Fruit fly (Drosophila melanogaster): ENCODE measurements around the gene Paip2.

Gene Paip2

DNA sequence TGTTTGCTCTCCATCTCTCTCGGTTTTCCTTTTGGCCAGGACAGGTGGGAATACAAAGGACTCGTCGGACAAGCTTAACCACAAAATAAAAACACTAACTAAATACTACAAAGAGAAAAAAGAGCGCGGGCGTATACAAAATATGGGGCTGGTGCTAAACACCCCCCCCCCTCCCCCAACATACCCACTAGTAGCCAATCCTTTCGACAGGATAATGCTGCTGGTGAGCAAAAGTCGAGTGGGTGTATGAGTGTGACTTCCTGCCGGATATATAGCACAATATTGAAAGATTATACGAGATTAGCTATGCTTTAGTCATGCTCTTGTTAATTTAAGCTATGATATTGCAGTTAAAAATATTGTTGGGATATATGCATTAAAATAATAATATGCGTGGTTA, 5.4 kb upstream of the Paip2 start:
- TF ChIP-seq gro (GFP tag; optimal IDR thresholded peaks at IDR 0.05) (no peak), croc (GFP tag; conservative IDR thresholded peaks at IDR 0.05) (no peak), fru (optimal IDR thresholded peaks at IDR 0.05) (no peak), ac (GFP tag; optimal IDR thresholded peaks at IDR 0.05) (no peak), CG11504 (tag; optimal IDR thresholded peaks at IDR 0.05) (no peak)

DNA sequence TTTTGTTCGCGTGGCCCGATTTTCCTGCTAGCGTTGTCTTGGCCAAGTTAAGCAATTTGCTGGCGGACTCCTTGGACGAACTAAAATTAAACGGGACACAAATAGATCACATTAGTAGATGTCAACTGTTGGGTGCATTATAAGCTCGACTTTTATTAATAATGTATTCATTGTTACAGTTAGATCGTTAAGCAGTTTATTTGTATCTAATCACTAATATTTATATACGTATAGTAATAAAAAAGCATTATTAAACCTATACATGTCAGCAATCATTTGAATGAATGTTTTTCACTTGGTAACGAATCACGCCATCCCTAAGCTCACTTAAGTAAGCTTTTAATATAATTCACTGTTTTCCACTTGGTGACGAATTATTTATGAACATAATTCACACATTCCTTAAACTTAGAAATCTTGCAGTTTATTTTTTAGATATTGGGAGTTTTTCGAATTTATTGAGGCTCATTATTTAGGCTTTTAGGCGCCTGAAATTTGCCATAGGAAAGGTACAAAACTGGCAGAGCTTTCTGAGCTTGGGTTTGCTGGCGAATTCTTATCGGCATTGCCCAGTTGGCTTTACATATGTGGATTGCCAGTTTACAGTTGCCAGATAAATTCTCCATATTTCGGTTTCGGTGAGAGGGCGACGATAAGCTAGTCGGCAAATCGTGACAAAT, 3.1 kb upstream of the Paip2 start, which contains the start of the genes CG7381 and CG7091:
Gene CG7381, minus strand, starts transcription at position 101 of the 680 bp plus-strand sequence.
Gene CG7091, plus strand, starts transcription at position 630 of the 680 bp plus-strand sequence.
- TF ChIP-seq bab2 (GFP tag; optimal IDR thresholded peaks at IDR 0.05) (no peak), dm (GFP tag; optimal IDR thresholded peaks at IDR 0.05) (no peak), fru (optimal IDR thresholded peaks at IDR 0.05) (no peak), Opbp (GFP tag; IDR thresholded peaks at IDR 0.05; ENCODE audit: partially characterized antibody) (no peak), ewg (GFP tag; optimal IDR thresholded peaks at IDR 0.05) (no peak), CG7928 (GFP tag; optimal IDR thresholded peaks at IDR 0.05) (no peak), gro (GFP tag; optimal IDR thresholded peaks at IDR 0.05) (no peak), tna (GFP tag; IDR thresholded peaks at IDR 0.05; ENCODE audit: partially characterized antibody) (no peak), peb (GFP tag; IDR thresholded peaks at IDR 0.05) (no peak), CG34422 (GFP tag; IDR thresholded peaks at IDR 0.05) (no peak), CkIIα-i1 (GFP tag; IDR thresholded peaks at IDR 0.05) (no peak), org-1 (GFP tag; optimal IDR thresholded peaks at IDR 0.05) (no peak), CG10209 (GFP tag; optimal IDR thresholded peaks at IDR 0.05) (no peak), CG10267 (tag; optimal IDR thresholded peaks at IDR 0.05) (no peak), ssp (GFP tag; IDR thresholded peaks at IDR 0.05) (no peak), rib (GFP tag; IDR thresholded peaks at IDR 0.05) (no peak), tup (GFP tag; optimal IDR thresholded peaks at IDR 0.05) (no peak), CG17568 (GFP tag; optimal IDR thresholded peaks at IDR 0.05) (no peak), CG13296 (GFP tag; optimal IDR thresholded peaks at IDR 0.05) (no peak)

DNA sequence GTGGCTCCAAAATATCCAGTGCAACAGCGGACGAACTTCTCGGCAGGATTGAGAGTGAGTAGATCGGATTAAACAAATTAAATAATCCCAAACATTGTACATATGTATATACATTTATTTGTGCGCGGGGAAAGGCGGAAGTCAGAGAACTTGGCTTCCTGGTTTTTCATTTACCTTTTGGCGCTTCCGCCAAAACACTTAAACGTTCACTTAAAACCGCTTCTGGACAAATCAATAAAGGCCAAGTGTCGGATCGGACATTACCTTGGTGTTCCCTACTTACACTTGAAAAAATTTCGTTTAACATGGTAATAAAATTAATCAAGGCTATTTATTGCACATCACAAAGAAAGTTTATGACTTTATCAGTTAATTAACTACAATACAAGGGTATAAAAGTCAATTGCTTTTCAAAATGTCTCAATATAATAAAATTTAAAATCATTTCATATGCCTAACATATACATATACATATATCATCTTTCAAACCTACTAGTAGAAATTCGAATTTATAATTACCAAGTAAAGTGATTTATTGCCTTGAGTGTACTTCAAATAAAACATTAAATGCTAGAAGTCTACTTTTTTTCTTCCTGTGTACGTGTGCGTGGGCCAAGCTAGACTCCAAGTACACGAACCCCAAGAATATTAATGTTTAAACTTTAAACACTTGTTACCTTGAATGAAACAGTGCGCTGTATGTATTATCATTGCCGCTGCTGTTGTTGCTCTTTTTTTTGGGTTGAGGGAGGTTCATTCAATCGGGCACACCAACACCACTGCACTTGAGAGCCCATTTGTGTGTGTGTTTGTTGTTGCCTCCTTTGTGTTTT, 958 bp downstream of the Paip2 start:
- TF ChIP-seq CG10959 (GFP tag; IDR thresholded peaks at IDR 0.05) (no peak), GATAe (GFP tag; conservative IDR thresholded peaks at IDR 0.05) (no peak), HmgD (GFP tag; optimal IDR thresholded peaks at IDR 0.05) (no peak), sens-2 (GFP tag; IDR thresholded peaks at IDR 0.05) (no peak), Hr3 (GFP tag; optimal IDR thresholded peaks at IDR 0.05) (peak; percentile 46), CG18476 (GFP tag; optimal IDR thresholded peaks at IDR 0.05) (peak; percentile 44), cato (GFP tag; optimal IDR thresholded peaks at IDR 0.05; ENCODE audit: borderline replicate concordance) (peak; percentile 25), ham (GFP tag; IDR thresholded peaks at IDR 0.05) (no peak), bcd (GFP tag; optimal IDR thresholded peaks at IDR 0.05) (peak; percentile 71), Lim3 (GFP tag; IDR thresholded peaks at IDR 0.05) (no peak), CG17829 (tag; optimal IDR thresholded peaks at IDR 0.05) (peak; percentile 70), exex (tag; optimal IDR thresholded peaks at IDR 0.05) (peak; percentile 1), CG9215 (GFP tag; IDR thresholded peaks at IDR 0.05) (no peak; the same call in 1 of the 2 replicates), nmo (GFP tag; optimal IDR thresholded peaks at IDR 0.05) (peak; percentile 82), CG2875 (GFP tag; optimal IDR thresholded peaks at IDR 0.05) (peak; percentile 35), CHES-1-like (GFP tag; optimal IDR thresholded peaks at IDR 0.05) (no peak), Camta (GFP tag; optimal IDR thresholded peaks at IDR 0.05) (peak; percentile 26), CG9932 (GFP tag; IDR thresholded peaks at IDR 0.05) (peak; percentile 36), Dll (GFP tag; IDR thresholded peaks at IDR 0.05; ENCODE audit: partially characterized antibody) (no peak), CG15073 (GFP tag; optimal IDR thresholded peaks at IDR 0.05) (peak; percentile 22), jumu (GFP tag; optimal IDR thresholded peaks at IDR 0.05) (peak; percentile 22), ATbp (GFP tag; optimal IDR thresholded peaks at IDR 0.05) (peak; percentile 54), CG12219 (GFP tag; optimal IDR thresholded peaks at IDR 0.05) (peak; percentile 57), CG12391 (tag; optimal IDR thresholded peaks at IDR 0.05) (peak; percentile 70)
